Fruit fly (Drosophila melanogaster) whole organism, prepupa: ENCODE data around the gene Sec24CD.

Experiments used
- Blimp-1 ChIP-seq: fragments of 200-800 bp; sonication (Bioruptor generic); optimal IDR thresholded peaks from 3 replicates; lab custom pipeline; 2017; ENCODE audit warnings: missing biosample characterization, missing genetic modification characterization, mild to moderate bottlenecking, moderate library complexity, missing genetic modification reagents
- CG10631 ChIP-seq: fragments of 200-800 bp; sonication (Bioruptor generic); optimal IDR thresholded peaks from 2 replicates; lab custom pipeline; 2016; ENCODE audit warnings: missing biosample characterization, missing genetic modification characterization
- CG10669 ChIP-seq: fragments of 200-800 bp; sonication (Bioruptor generic); optimal IDR thresholded peaks from 3 replicates; lab custom pipeline; 2018; ENCODE audit warnings: missing biosample characterization, mild to moderate bottlenecking, missing genetic modification characterization, moderate library complexity
- CG11294 ChIP-seq: fragments of 200-800 bp; sonication (Bioruptor generic); IDR thresholded peaks from 2 replicates; pipeline ENCODE4 v1.3.6; 2022; ENCODE audit warnings: missing biosample characterization, missing genetic modification characterization
- CG16779 ChIP-seq: fragments of 200-800 bp; sonication (Bioruptor generic); optimal IDR thresholded peaks from 3 replicates; lab custom pipeline; 2017; ENCODE audit warnings: missing biosample characterization, mild to moderate bottlenecking, missing genetic modification characterization
- CG31627 ChIP-seq: fragments of 200-800 bp; sonication (Bioruptor generic); optimal IDR thresholded peaks from 3 replicates; lab custom pipeline; 2016; ENCODE audit warnings: missing biosample characterization, missing genetic modification characterization
- CG32006 ChIP-seq: fragments of 200-800 bp; sonication (Bioruptor generic); optimal IDR thresholded peaks from 3 replicates; lab custom pipeline; 2017; ENCODE audit warnings: missing biosample characterization, mild to moderate bottlenecking, missing genetic modification characterization
- CG34406 ChIP-seq: fragments of 200-800 bp; sonication (Bioruptor generic); optimal IDR thresholded peaks from 3 replicates; lab custom pipeline; 2016; ENCODE audit warnings: missing biosample characterization, missing genetic modification characterization
- CG3919 ChIP-seq: fragments of 200-800 bp; sonication (Bioruptor generic); optimal IDR thresholded peaks from 3 replicates; lab custom pipeline; 2016; ENCODE audit warnings: missing biosample characterization, missing genetic modification characterization
- CG6163 ChIP-seq: fragments of 200-800 bp; sonication (Bioruptor generic); IDR thresholded peaks from 3 replicates; pipeline ENCODE4 v1.3.6; 2022; ENCODE audit warnings: missing biosample characterization, missing genetic modification characterization
- CG6276 ChIP-seq: fragments of 200-800 bp; sonication (Bioruptor generic); optimal IDR thresholded peaks from 2 replicates; lab custom pipeline; 2017; ENCODE audit warnings: missing biosample characterization, mild to moderate bottlenecking, missing genetic modification characterization
- CG6792 ChIP-seq: fragments of 200-800 bp; sonication (Bioruptor generic); optimal IDR thresholded peaks from 3 replicates; lab custom pipeline; 2016; ENCODE audit warnings: missing biosample characterization, missing genetic modification characterization
- CG8119 ChIP-seq: fragments of 200-800 bp; sonication (Bioruptor generic); IDR thresholded peaks from 3 replicates; pipeline ENCODE4 v1.3.6; 2022; ENCODE audit warnings: missing biosample characterization, missing genetic modification characterization
- CG8319 ChIP-seq: fragments of 200-800 bp; sonication (Bioruptor generic); optimal IDR thresholded peaks from 3 replicates; lab custom pipeline; 2016; ENCODE audit warnings: missing biosample characterization, missing genetic modification characterization
- CG8632 ChIP-seq: fragments of 200-800 bp; sonication (Bioruptor generic); optimal IDR thresholded peaks from 3 replicates; lab custom pipeline; 2016; ENCODE audit warnings: missing biosample characterization, missing genetic modification characterization
- CG9139 ChIP-seq: fragments of 200-800 bp; sonication (Bioruptor generic); optimal IDR thresholded peaks from 3 replicates; lab custom pipeline; 2017; ENCODE audit warnings: missing biosample characterization, mild to moderate bottlenecking, missing genetic modification characterization
- Eip75B ChIP-seq: fragments of 200-800 bp; sonication (Bioruptor generic); optimal IDR thresholded peaks from 3 replicates; lab custom pipeline; 2016; ENCODE audit warnings: missing biosample characterization, missing genetic modification characterization
- Eip78C ChIP-seq: fragments of 200-800 bp; sonication (Bioruptor generic); peaks from one replicate; lab custom pipeline; 2016; ENCODE audit warnings: missing biosample characterization, missing genetic modification characterization
- Ets21C ChIP-seq: fragments of 200-800 bp; sonication (Bioruptor generic); optimal IDR thresholded peaks from 3 replicates; lab custom pipeline; 2016; ENCODE audit warnings: missing biosample characterization, missing genetic modification characterization
- Ets96B ChIP-seq: fragments of 200-800 bp; optimal IDR thresholded peaks from 2 replicates; lab custom pipeline; 2019; ENCODE audit warnings: missing biosample characterization, mild to moderate bottlenecking, missing genetic modification characterization, moderate library complexity
- Gug ChIP-seq: fragments of 200-800 bp; sonication (Bioruptor generic); IDR thresholded peaks from 2 replicates; pipeline ENCODE4 v1.3.6; 2022; ENCODE audit warnings: missing biosample characterization, missing genetic modification characterization
- Hr38 ChIP-seq: sonication (Bioruptor generic); optimal IDR thresholded peaks from 2 replicates; lab custom pipeline; 2016; ENCODE audit warnings: missing biosample characterization, missing genetic modification characterization
- Hr39 ChIP-seq: fragments of 200-800 bp; sonication (Bioruptor generic); optimal IDR thresholded peaks from 2 replicates; lab custom pipeline; 2016; ENCODE audit warnings: missing biosample characterization, missing genetic modification characterization
- Met ChIP-seq: fragments of 200-800 bp; sonication (Bioruptor generic); optimal IDR thresholded peaks from 3 replicates; lab custom pipeline; 2016; ENCODE audit warnings: missing biosample characterization, missing genetic modification characterization
- OdsH ChIP-seq: fragments of 200-800 bp; sonication (Bioruptor generic); optimal IDR thresholded peaks from 3 replicates; lab custom pipeline; 2016; ENCODE audit warnings: missing biosample characterization, missing genetic modification characterization
- Smox ChIP-seq: fragments of 200-800 bp; sonication (Bioruptor generic); optimal IDR thresholded peaks from 3 replicates; lab custom pipeline; 2016; ENCODE audit warnings: missing biosample characterization, missing genetic modification characterization
- Sox102F ChIP-seq: fragments of 200-800 bp; sonication (Bioruptor generic); optimal IDR thresholded peaks from 2 replicates; lab custom pipeline; 2016; ENCODE audit warnings: missing biosample characterization, mild to moderate bottlenecking, missing genetic modification characterization
- Sox14 ChIP-seq: fragments of 200-800 bp; sonication (Bioruptor generic); optimal IDR thresholded peaks from 3 replicates; lab custom pipeline; 2016; ENCODE audit warnings: missing biosample characterization, missing genetic modification characterization
- Sox15 ChIP-seq: fragments of 200-800 bp; sonication (Bioruptor generic); optimal IDR thresholded peaks from 3 replicates; lab custom pipeline; 2016; ENCODE audit warnings: missing biosample characterization, missing genetic modification characterization
- achi ChIP-seq: fragments of 200-800 bp; sonication (Bioruptor generic); optimal IDR thresholded peaks from 3 replicates; lab custom pipeline; 2016; ENCODE audit warnings: missing biosample characterization, missing genetic modification characterization
- acj6 ChIP-seq: fragments of 200-800 bp; sonication (Bioruptor generic); optimal IDR thresholded peaks from 3 replicates; lab custom pipeline; 2016; ENCODE audit warnings: missing biosample characterization, missing genetic modification characterization
- dac ChIP-seq: fragments of 200-800 bp; sonication (Bioruptor generic); optimal IDR thresholded peaks from 2 replicates; lab custom pipeline; 2017; ENCODE audit warnings: missing biosample characterization, mild to moderate bottlenecking, missing genetic modification characterization
- dsx ChIP-seq: fragments of 200-800 bp; optimal IDR thresholded peaks from 3 replicates; lab custom pipeline; 2019; ENCODE audit warnings: missing biosample characterization, mild to moderate bottlenecking, missing genetic modification characterization, moderate library complexity; ENCODE audit not compliant: poor library complexity, severe bottlenecking
- eg ChIP-seq: fragments of 200-800 bp; sonication (Bioruptor generic); IDR thresholded peaks from 3 replicates; pipeline ENCODE4 v1.3.6; 2022; ENCODE audit warnings: missing biosample characterization, missing genetic modification characterization
- esn ChIP-seq: fragments of 200-800 bp; sonication (Bioruptor generic); optimal IDR thresholded peaks from 2 replicates; lab custom pipeline; 2016; ENCODE audit warnings: missing biosample characterization, mild to moderate bottlenecking, missing genetic modification characterization, moderate library complexity
- pdm3 ChIP-seq: fragments of 200-800 bp; sonication (Bioruptor generic); optimal IDR thresholded peaks from 3 replicates; lab custom pipeline; 2016; ENCODE audit warnings: missing biosample characterization, missing genetic modification characterization
- ss ChIP-seq, 2 experiments: fragments of 200-800 bp; sonication (Bioruptor generic); optimal IDR thresholded peaks; 2 replicates in 1 of 2; 3 replicates in 1 of 2; lab custom pipeline; 2017 to 2018; ENCODE audit warnings: mild to moderate bottlenecking in 2 of 2, missing biosample characterization in 2 of 2, missing genetic modification characterization in 2 of 2, moderate library complexity in 1 of 2
- svp ChIP-seq: fragments of 200-800 bp; sonication (Bioruptor generic); peaks from one replicate; lab custom pipeline; 2016; ENCODE audit warnings: missing biosample characterization, missing genetic modification characterization
- topi ChIP-seq: fragments of 200-800 bp; sonication (Bioruptor generic); optimal IDR thresholded peaks from 3 replicates; lab custom pipeline; 2016; ENCODE audit warnings: missing biosample characterization, missing genetic modification characterization
- vri ChIP-seq: fragments of 200-800 bp; sonication (Bioruptor generic); optimal IDR thresholded peaks from 3 replicates; lab custom pipeline; 2016; ENCODE audit warnings: missing biosample characterization, mild to moderate bottlenecking, missing genetic modification characterization

Gene Sec24CD

DNA sequence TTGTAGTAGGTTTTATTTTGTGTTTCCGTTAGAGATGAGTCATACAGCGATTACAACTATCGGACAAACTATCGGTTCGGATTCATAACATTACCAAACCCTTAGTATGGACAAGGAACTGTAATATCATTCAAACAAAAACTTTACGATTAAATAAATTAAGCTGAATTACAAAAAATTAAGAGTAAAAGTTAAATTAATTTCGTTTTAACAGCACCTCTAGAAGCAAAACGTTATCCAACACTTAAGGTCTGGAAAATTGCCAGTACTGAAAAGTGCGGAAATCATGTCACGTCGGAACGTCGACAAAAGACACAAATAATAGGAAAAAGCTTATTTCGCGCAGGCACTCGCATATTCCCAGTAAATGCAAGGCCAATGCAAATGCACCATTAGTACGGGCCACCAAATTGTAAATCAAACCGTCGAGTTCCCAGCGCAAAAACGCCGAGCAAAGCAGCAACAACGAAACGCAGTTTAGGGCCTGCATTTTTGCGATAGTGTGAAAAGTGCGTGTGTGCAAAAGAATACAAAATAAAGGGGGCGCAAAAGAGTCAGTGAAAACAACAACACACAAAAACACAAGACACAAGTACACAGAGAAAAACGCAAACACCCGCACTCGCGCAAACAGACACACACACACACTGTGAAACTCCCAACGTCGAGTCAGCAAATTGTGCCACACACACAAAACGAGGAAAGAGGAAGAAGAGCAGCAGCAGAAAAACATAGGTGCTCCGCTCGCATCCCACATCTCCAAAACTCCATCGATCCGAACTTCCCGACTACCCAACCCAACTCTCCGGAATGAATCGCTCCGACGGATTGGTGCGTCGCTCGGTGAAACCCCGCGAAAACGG is 10.2 kb downstream of the Sec24CD start, which contains the start of the genes CG15387 and sau (continued):
- peak; percentile 88 for TF ChIP-seq Sox14 (GFP tag; lab: Kevin White, UChicago)
- TF ChIP-seq CG6276 (GFP tag; lab: Kevin White, UChicago) = peak; percentile 34
- peak; percentile 90 for TF ChIP-seq topi
- peak; percentile 84 for TF ChIP-seq Eip75B (GFP tag; lab: Kevin White, UChicago)
- peak; percentile 90 for TF ChIP-seq acj6 (GFP tag; lab: Kevin White, UChicago)
- peak; percentile 74 for TF ChIP-seq CG8632
- peak; percentile 68 for TF ChIP-seq Gug (GFP tag; lab: Robert Waterston, UW)
- TF ChIP-seq svp = peak; percentile 94
- TF ChIP-seq Hr38 (GFP tag; lab: Kevin White, UChicago) = peak; percentile 72
- peak; percentile 57 for TF ChIP-seq CG8319
- peak; percentile 81 for TF ChIP-seq CG34406 (GFP tag; lab: Kevin White, UChicago)
- peak; percentile 64 for TF ChIP-seq Blimp-1
- TF ChIP-seq achi (GFP tag; lab: Kevin White, UChicago) = peak; percentile 82
- peak; percentile 88 for TF ChIP-seq Smox
- TF ChIP-seq CG11294 (GFP tag; lab: Robert Waterston, UW) = peak; percentile 45; the same call in 1 of the 2 replicates
- peak; percentile 54 for TF ChIP-seq dac (GFP tag; lab: Kevin White, UChicago)
- peak; percentile 90 for TF ChIP-seq Met (GFP tag; lab: Kevin White, UChicago)
- TF ChIP-seq CG6792 (GFP tag; lab: Kevin White, UChicago) = peak; percentile 74
- TF ChIP-seq Ets96B (tag; lab: Kevin White, UChicago) = peak; percentile 79
- peak; percentile 43 for TF ChIP-seq CG9139 (GFP tag; lab: Kevin White, UChicago)
- TF ChIP-seq CG16779 = peak; percentile 2
- peak; percentile 81 for TF ChIP-seq dsx (GFP tag; lab: Kevin White, UChicago)
- peak; percentile 93 for TF ChIP-seq esn
- TF ChIP-seq Hr39 (GFP tag; lab: Kevin White, UChicago) = peak; percentile 93

DNA sequence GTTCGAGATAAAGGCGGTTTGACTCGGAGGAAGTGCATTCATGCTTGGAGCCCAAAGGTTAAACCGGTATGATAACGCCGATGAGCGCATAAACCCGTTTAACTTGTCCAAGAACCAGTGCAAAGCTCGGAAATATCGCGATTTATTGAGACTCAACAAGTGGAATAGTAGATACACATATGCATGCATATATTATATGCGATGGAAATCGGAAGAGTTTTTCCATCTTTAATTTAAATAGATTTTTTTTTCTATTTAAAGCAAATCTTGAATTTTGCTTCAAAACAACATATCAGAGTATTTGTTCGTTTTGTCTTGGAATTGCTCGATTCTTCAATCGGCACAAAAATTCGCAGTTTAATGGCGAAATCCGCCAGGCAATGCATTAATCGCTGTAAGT is 14.3 kb downstream of the Sec24CD start:
- no peak for TF ChIP-seq Blimp-1
- no peak for TF ChIP-seq CG10669
- TF ChIP-seq pdm3 = peak; percentile 10
- peak; percentile 8 for TF ChIP-seq dsx (GFP tag; lab: Kevin White, UChicago)
- no peak for TF ChIP-seq Eip75B (GFP tag; lab: Kevin White, UChicago)
- TF ChIP-seq Ets21C = no peak
- peak; percentile 33 for TF ChIP-seq CG6276 (GFP tag; lab: Kevin White, UChicago)
- 0 out of 3 replicates have a peak, but pooled peaks have one; percentile 38 for TF ChIP-seq eg (GFP tag; lab: Robert Waterston, UW)
- peak; percentile 78 for TF ChIP-seq Eip78C (GFP tag; lab: Kevin White, UChicago)
- TF ChIP-seq Sox14 (GFP tag; lab: Kevin White, UChicago) = no peak
- TF ChIP-seq CG32006 (GFP tag; lab: Kevin White, UChicago) = peak; percentile 46
- peak; percentile 48; the same call in 1 of the 3 replicates for TF ChIP-seq CG8119 (GFP tag; lab: Robert Waterston, UW)
- no peak for TF ChIP-seq vri
- no peak for TF ChIP-seq acj6 (GFP tag; lab: Kevin White, UChicago)
- no peak for TF ChIP-seq CG10631 (GFP tag; lab: Kevin White, UChicago)
- no peak for TF ChIP-seq Sox15
- no peak for TF ChIP-seq CG6792 (GFP tag; lab: Kevin White, UChicago)
- TF ChIP-seq CG16779 = no peak
- TF ChIP-seq CG31627 (GFP tag; lab: Kevin White, UChicago) = no peak
- TF ChIP-seq achi (GFP tag; lab: Kevin White, UChicago) = no peak
- no peak for TF ChIP-seq Hr38 (GFP tag; lab: Kevin White, UChicago)
- peak; percentile 30 for TF ChIP-seq OdsH
- no peak for TF ChIP-seq Sox102F
- peak in 1 of 2 experiments; percentile 6 for TF ChIP-seq ss (GFP tag; optimal IDR thresholded peaks at IDR 0.05; lab: Kevin White, UChicago)
- peak; percentile 78 for TF ChIP-seq svp
- peak; percentile 4 for TF ChIP-seq CG3919 (GFP tag; lab: Kevin White, UChicago)
- TF ChIP-seq CG6163 (GFP tag; lab: Robert Waterston, UW) = peak; percentile 41; the same call in 1 of the 3 replicates
